Worm (Caenorhabditis elegans) whole organism, midembryonic: Measurements from ENCODE around the gene ZK616.2.

Source experiments
- T22C8.4 ChIP-seq: fragments of 200-800 bp; sonication (Bioruptor generic); IDR thresholded peaks from 2 replicates; pipeline ENCODE4 v1.3.6; 2022; ENCODE audit warnings: missing genetic modification characterization, missing compliant biosample characterization
- cog-1 ChIP-seq: sonication (generic microtip); optimal IDR thresholded peaks from 2 replicates; lab custom pipeline; 2016; ENCODE audit warnings: missing genetic modification characterization, missing compliant biosample characterization
- flt-1 ChIP-seq: fragments of 200-800 bp; sonication (Bioruptor generic); IDR thresholded peaks from 2 replicates; pipeline ENCODE4 v1.3.6; 2022; ENCODE audit warnings: missing genetic modification characterization, missing compliant biosample characterization
- klf-2 ChIP-seq: fragments of 200-800 bp; sonication (Bioruptor generic); conservative IDR thresholded peaks from 2 replicates; pipeline ENCODE4 v1.3.6; 2022; ENCODE audit warnings: missing genetic modification reagents, missing genetic modification characterization, missing compliant biosample characterization
- med-1 ChIP-seq: sonication (generic microtip); optimal IDR thresholded peaks from 2 replicates; lab custom pipeline; 2017; ENCODE audit warnings: missing genetic modification characterization, mild to moderate bottlenecking, missing compliant biosample characterization, antibody characterized with exemption, missing genetic modification reagents; ENCODE audit not compliant: insufficient read depth
- ref-1 ChIP-seq: fragments of 200-800 bp; sonication (Bioruptor generic); conservative IDR thresholded peaks from 2 replicates; pipeline ENCODE4 v1.3.6; 2022; ENCODE audit warnings: missing genetic modification reagents, missing genetic modification characterization, missing compliant biosample characterization
- tab-1 ChIP-seq: fragments of 200-800 bp; sonication (Bioruptor generic); IDR thresholded peaks from 2 replicates; pipeline ENCODE4 v1.3.6; 2022; ENCODE audit warnings: missing genetic modification characterization, missing compliant biosample characterization
- ztf-23 ChIP-seq: fragments of 200-800 bp; sonication (Bioruptor generic); IDR thresholded peaks from 2 replicates; pipeline ENCODE4 v1.3.6; 2022; ENCODE audit warnings: missing genetic modification reagents, missing genetic modification characterization, missing compliant biosample characterization
- ztf-29 ChIP-seq: fragments of 200-800 bp; sonication (Bioruptor generic); IDR thresholded peaks from 2 replicates; pipeline ENCODE4 v1.3.6; 2022; ENCODE audit warnings: missing genetic modification reagents, missing genetic modification characterization, missing compliant biosample characterization

DNA sequence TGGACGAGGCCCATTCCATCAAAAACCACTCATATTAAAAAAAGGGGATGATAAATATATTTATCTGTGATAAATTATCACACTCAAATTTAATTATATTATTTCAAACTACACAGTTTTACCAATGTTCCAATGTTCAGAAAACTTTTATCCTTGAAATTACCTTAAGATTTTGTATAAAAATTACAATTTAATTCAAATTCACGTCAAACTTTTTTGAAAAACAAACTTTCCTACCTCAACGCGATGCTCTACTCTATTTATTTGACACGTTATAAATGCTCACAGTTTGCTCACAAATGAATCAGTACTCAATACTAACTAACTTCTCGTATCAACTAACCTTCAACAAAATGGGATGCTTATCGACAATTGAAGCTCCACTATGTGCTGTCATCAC is 15.0 kb upstream of the ZK616.2 start, which contains the start of gene F41H10.1:
- TF ChIP-seq cog-1 (tag; lab: Kevin White, UChicago): no peak
- TF ChIP-seq klf-2 (GFP tag; lab: Robert Waterston, UW): no peak
- no peak for TF ChIP-seq med-1 (GFP tag; lab: Kevin White, UChicago)
- TF ChIP-seq ztf-23 (GFP tag; lab: Robert Waterston, UW): no peak
- no peak for TF ChIP-seq T22C8.4 (GFP tag; lab: Robert Waterston, UW)
- TF ChIP-seq ref-1: no peak
- no peak for TF ChIP-seq flt-1
- no peak for TF ChIP-seq tab-1 (GFP tag; lab: Robert Waterston, UW)
- TF ChIP-seq ztf-29 (GFP tag; lab: Robert Waterston, UW): no peak
